Fruit fly (Drosophila melanogaster): ENCODE measurements around the gene dop.

The dop gene

dm6 chr3L:15592536-15593260 is 26.9 kb downstream of the dop start (continued):
- TF ChIP-seq CG11696 (GFP tag; IDR thresholded peaks at IDR 0.05) (peak; percentile 81), Hsf (GFP tag; optimal IDR thresholded peaks at IDR 0.05) (no peak), fd3F (GFP tag; optimal IDR thresholded peaks at IDR 0.05) (peak; percentile 60), kni (GFP tag; optimal IDR thresholded peaks at IDR 0.05) (no peak), gem (tag; optimal IDR thresholded peaks at IDR 0.05) (peak; percentile 85), Gsc (GFP tag; IDR thresholded peaks at IDR 0.05) (no peak), cg (GFP tag; optimal IDR thresholded peaks at IDR 0.05) (no peak), sima (GFP tag; optimal IDR thresholded peaks at IDR 0.05) (no peak), CG10209 (GFP tag; optimal IDR thresholded peaks at IDR 0.05) (peak; percentile 69), Xbp1 (GFP tag; optimal IDR thresholded peaks at IDR 0.05) (no peak), hb (GFP tag; IDR thresholded peaks at IDR 0.05; ENCODE audit: partially characterized antibody) (no peak), Dll (GFP tag; IDR thresholded peaks at IDR 0.05; ENCODE audit: partially characterized antibody) (no peak), pum (GFP tag; optimal IDR thresholded peaks at IDR 0.05) (no peak), CG13123 (GFP tag; optimal IDR thresholded peaks at IDR 0.05) (no peak), dati (GFP tag; IDR thresholded peaks at IDR 0.05) (0 out of 2 replicates have a peak, but pooled peaks have one; percentile 14), CG10147 (GFP tag; optimal IDR thresholded peaks at IDR 0.05) (peak; percentile 52), CG2889 (GFP tag; IDR thresholded peaks at IDR 0.05) (0 out of 3 replicates have a peak, but pooled peaks have one; percentile 18), E2f1 (GFP tag; IDR thresholded peaks at IDR 0.05) (no peak), CG3065 (GFP tag; optimal IDR thresholded peaks at IDR 0.05) (no peak), CG11560 (tag; IDR thresholded peaks at IDR 0.05) (no peak), Opbp (GFP tag; IDR thresholded peaks at IDR 0.05; ENCODE audit: partially characterized antibody) (no peak), tio (GFP tag; optimal IDR thresholded peaks at IDR 0.05) (peak; percentile 7), CG4854 (GFP tag; optimal IDR thresholded peaks at IDR 0.05) (no peak), B-H1 (GFP tag; IDR thresholded peaks at IDR 0.05) (no peak; the same call in 1 of the 3 replicates), nmo (GFP tag; optimal IDR thresholded peaks at IDR 0.05) (peak; percentile 73), CG6175 (GFP tag; IDR thresholded peaks at IDR 0.05) (no peak), trh (GFP tag; optimal IDR thresholded peaks at IDR 0.05) (no peak), salm (tag; optimal IDR thresholded peaks at IDR 0.05) (peak; percentile 42), sc (optimal IDR thresholded peaks at IDR 0.05) (no peak), sc (GFP tag; optimal IDR thresholded peaks at IDR 0.05) (no peak), zfh1 (GFP tag; IDR thresholded peaks at IDR 0.05) (no peak), Poxn (GFP tag; IDR thresholded peaks at IDR 0.05) (no peak), CG17912 (GFP tag; optimal IDR thresholded peaks at IDR 0.05) (no peak), D19A (tag; optimal IDR thresholded peaks at IDR 0.05) (peak; percentile 66), BEAF-32 (GFP tag; optimal IDR thresholded peaks at IDR 0.05) (no peak), Med (GFP tag) (peak; percentile 84), bowl (GFP tag; IDR thresholded peaks at IDR 0.05) (no peak), CG4282 (GFP tag; optimal IDR thresholded peaks at IDR 0.05) (no peak), Bgb (GFP tag; IDR thresholded peaks at IDR 0.05; ENCODE audit: partially characterized antibody) (no peak), CG7745 (tag; optimal IDR thresholded peaks at IDR 0.05) (no peak), Dip2 (GFP tag; IDR thresholded peaks at IDR 0.05) (no peak), mld (GFP tag; IDR thresholded peaks at IDR 0.05; ENCODE audit: partially characterized antibody) (no peak), CG11504 (tag; optimal IDR thresholded peaks at IDR 0.05) (peak; percentile 82), sim (GFP tag; IDR thresholded peaks at IDR 0.05) (no peak), run (tag; optimal IDR thresholded peaks at IDR 0.05) (peak; percentile 49), CG10462 (GFP tag; optimal IDR thresholded peaks at IDR 0.05) (no peak), row (GFP tag; IDR thresholded peaks at IDR 0.05) (peak; percentile 58), CG14050 (GFP tag; IDR thresholded peaks at IDR 0.05) (peak; percentile 23; the same call in 1 of the 3 replicates), Sox100B (GFP tag; optimal IDR thresholded peaks at IDR 0.05) (peak; percentile 76)

Measured in whole organism, embryonic.